Fruit fly (Drosophila melanogaster) whole organism, embryonic: ENCODE results near the gene CG31792.

Source experiments
- Ada2b ChIP-seq: fragments of 200-800 bp; sonication (Bioruptor generic); IDR thresholded peaks from 2 replicates; pipeline ENCODE4 v1.3.6; 2022; ENCODE audit warnings: missing biosample characterization, missing genetic modification characterization
- Adf1 ChIP-seq: fragments of 200-800 bp; sonication (Bioruptor generic); IDR thresholded peaks from 2 replicates; pipeline ENCODE4 v1.3.6; 2022; ENCODE audit warnings: missing biosample characterization, missing genetic modification characterization
- Bdp1 ChIP-seq: fragments of 200-800 bp; sonication (Bioruptor generic); optimal IDR thresholded peaks from 3 replicates; lab custom pipeline; 2016; ENCODE audit warnings: missing biosample characterization, missing genetic modification characterization
- Bgb ChIP-seq: fragments of 200-800 bp; sonication (Bioruptor generic); IDR thresholded peaks from 2 replicates; pipeline ENCODE4 v1.3.6; 2022; ENCODE audit warnings: missing biosample characterization, missing genetic modification characterization; ENCODE audit not compliant: partially characterized antibody
- CG10959 ChIP-seq: fragments of 200-800 bp; sonication (Bioruptor generic); IDR thresholded peaks from 2 replicates; pipeline ENCODE4 v1.3.6; 2022; ENCODE audit warnings: missing biosample characterization, missing genetic modification characterization
- CG11085 ChIP-seq: fragments of 200-800 bp; sonication (Bioruptor generic); IDR thresholded peaks from 2 replicates; pipeline ENCODE4 v1.3.6; 2022; ENCODE audit warnings: missing biosample characterization, missing genetic modification characterization
- CG11456 ChIP-seq: fragments of 200-800 bp; sonication (Bioruptor generic); IDR thresholded peaks from 3 replicates; pipeline ENCODE4 v1.3.6; 2022; ENCODE audit warnings: missing biosample characterization, missing genetic modification characterization
- CG12219 ChIP-seq: fragments of 200-800 bp; sonication (Bioruptor generic); optimal IDR thresholded peaks from 3 replicates; lab custom pipeline; 2018; ENCODE audit warnings: missing biosample characterization, mild to moderate bottlenecking, missing genetic modification characterization
- CG17328 ChIP-seq: fragments of 200-800 bp; sonication (Bioruptor generic); IDR thresholded peaks from 2 replicates; pipeline ENCODE4 v1.3.6; 2022; ENCODE audit warnings: missing biosample characterization, missing genetic modification characterization
- CG1792 ChIP-seq: fragments of 200-800 bp; sonication (Bioruptor generic); optimal IDR thresholded peaks from 2 replicates; lab custom pipeline; 2016; ENCODE audit warnings: missing biosample characterization, missing genetic modification characterization
- CG31365 ChIP-seq: fragments of 200-800 bp; sonication (Bioruptor generic); optimal IDR thresholded peaks from 2 replicates; lab custom pipeline; 2018; ENCODE audit warnings: missing biosample characterization, mild to moderate bottlenecking, missing genetic modification characterization
- CG3847 ChIP-seq: fragments of 200-800 bp; sonication (Bioruptor generic); IDR thresholded peaks from 2 replicates; pipeline ENCODE4 v1.3.6; 2022; ENCODE audit warnings: missing biosample characterization, missing genetic modification characterization
- CG4617 ChIP-seq: fragments of 200-800 bp; sonication (Bioruptor generic); optimal IDR thresholded peaks from 3 replicates; lab custom pipeline; 2016; ENCODE audit warnings: missing biosample characterization, missing genetic modification characterization, borderline replicate concordance
- CG6254 ChIP-seq: fragments of 200-800 bp; sonication (Bioruptor generic); optimal IDR thresholded peaks from 3 replicates; lab custom pipeline; 2017; ENCODE audit warnings: mild to moderate bottlenecking, missing biosample characterization, missing genetic modification reagents, missing genetic modification characterization
- CG6791 ChIP-seq: fragments of 200-800 bp; sonication (Bioruptor generic); IDR thresholded peaks from 3 replicates; pipeline ENCODE4 v1.3.6; 2022; ENCODE audit warnings: missing biosample characterization, missing genetic modification characterization; ENCODE audit not compliant: partially characterized antibody
- CG7963 ChIP-seq: fragments of 200-800 bp; sonication (Bioruptor generic); IDR thresholded peaks from 3 replicates; pipeline ENCODE4 v1.3.6; 2022; ENCODE audit warnings: missing biosample characterization, missing genetic modification characterization; ENCODE audit not compliant: partially characterized antibody
- CG8089 ChIP-seq: fragments of 200-800 bp; sonication (Bioruptor generic); optimal IDR thresholded peaks from 3 replicates; lab custom pipeline; 2016; ENCODE audit warnings: missing biosample characterization, missing genetic modification characterization
- CG9817 ChIP-seq: fragments of 200-800 bp; sonication (Bioruptor generic); optimal IDR thresholded peaks from 2 replicates; lab custom pipeline; 2018; ENCODE audit warnings: missing biosample characterization, mild to moderate bottlenecking, missing genetic modification characterization, moderate library complexity
- Drgx ChIP-seq: fragments of 200-800 bp; sonication (Bioruptor generic); IDR thresholded peaks from 2 replicates; pipeline ENCODE4 v1.3.6; 2022; ENCODE audit warnings: missing biosample characterization, missing genetic modification characterization
- Ets97D ChIP-seq: fragments of 200-800 bp; sonication (Bioruptor generic); optimal IDR thresholded peaks from 3 replicates; lab custom pipeline; 2016; ENCODE audit warnings: missing biosample characterization, missing genetic modification characterization
- H2.0 ChIP-seq: fragments of 200-800 bp; sonication (Bioruptor generic); IDR thresholded peaks from 2 replicates; pipeline ENCODE4 v1.3.6; 2022; ENCODE audit warnings: missing biosample characterization, missing genetic modification characterization
- Hr78 ChIP-seq, 2 experiments: fragments of 200-800 bp in 1 of 2; fragments of >200 bp in 1 of 2; sonication (Bioruptor generic) in 1 of 2; optimal IDR thresholded peaks; 2 replicates each; lab custom pipeline; 2017 to 2019; ENCODE audit warnings: missing biosample characterization in 2 of 2, missing genetic modification characterization in 2 of 2, mild to moderate bottlenecking in 1 of 2, moderate library complexity in 1 of 2
- Mrtf ChIP-seq: fragments of 200-800 bp; sonication (Bioruptor generic); IDR thresholded peaks from 3 replicates; pipeline ENCODE4 v1.3.6; 2022; ENCODE audit warnings: missing biosample characterization, missing genetic modification characterization
- Neu2 ChIP-seq: fragments of 200-800 bp; sonication (Bioruptor generic); optimal IDR thresholded peaks from 3 replicates; lab custom pipeline; 2016; ENCODE audit warnings: missing biosample characterization, missing genetic modification characterization, borderline replicate concordance
- Nf-YB ChIP-seq: fragments of 200-800 bp; sonication (Bioruptor generic); optimal IDR thresholded peaks from 3 replicates; lab custom pipeline; 2019; ENCODE audit warnings: missing biosample characterization, mild to moderate bottlenecking, missing genetic modification characterization, moderate library complexity
- Ptx1 ChIP-seq: fragments of 200-800 bp; sonication (Bioruptor generic); IDR thresholded peaks from 2 replicates; pipeline ENCODE4 v1.3.6; 2022; ENCODE audit warnings: missing biosample characterization, missing genetic modification characterization
- Sry-β ChIP-seq: fragments of 200-800 bp; sonication (Bioruptor generic); optimal IDR thresholded peaks from 2 replicates; lab custom pipeline; 2018; ENCODE audit warnings: missing biosample characterization, mild to moderate bottlenecking, missing genetic modification characterization, moderate library complexity
- ase ChIP-seq: fragments of 200-800 bp; sonication (Bioruptor generic); IDR thresholded peaks from 3 replicates; pipeline ENCODE4 v1.3.6; 2022; ENCODE audit warnings: missing biosample characterization, missing genetic modification characterization
- bbx ChIP-seq: fragments of 200-800 bp; sonication (Bioruptor generic); IDR thresholded peaks from 2 replicates; pipeline ENCODE4 v1.3.6; 2022; ENCODE audit warnings: missing biosample characterization, missing genetic modification characterization; ENCODE audit not compliant: partially characterized antibody
- bsh ChIP-seq, 2 experiments: fragments of 200-800 bp; sonication (Bioruptor generic); optimal IDR thresholded peaks; 2 replicates each; lab custom pipeline; 2017 to 2018; ENCODE audit warnings: mild to moderate bottlenecking in 2 of 2, missing biosample characterization in 2 of 2, missing genetic modification characterization in 2 of 2, moderate library complexity in 1 of 2
- cas ChIP-seq: fragments of 200-800 bp; sonication (Bioruptor generic); IDR thresholded peaks from 2 replicates; pipeline ENCODE4 v1.3.6; 2022; ENCODE audit warnings: missing biosample characterization, missing genetic modification characterization
- caup ChIP-seq: fragments of 200-800 bp; sonication (Bioruptor generic); optimal IDR thresholded peaks from 3 replicates; lab custom pipeline; 2017; ENCODE audit warnings: missing biosample characterization, mild to moderate bottlenecking, missing genetic modification characterization, moderate library complexity; ENCODE audit not compliant: severe bottlenecking
- chn ChIP-seq: fragments of 200-800 bp; sonication (Bioruptor generic); optimal IDR thresholded peaks from 2 replicates; lab custom pipeline; 2016; ENCODE audit warnings: missing biosample characterization, missing genetic modification characterization
- croc ChIP-seq: fragments of 200-800 bp; sonication (Bioruptor generic); conservative IDR thresholded peaks from 3 replicates; pipeline ENCODE4 v1.3.6; 2022; ENCODE audit warnings: missing biosample characterization, missing genetic modification characterization
- crp ChIP-seq, 2 experiments: fragments of 200-800 bp; sonication (Bioruptor generic); optimal IDR thresholded peaks; 2 replicates in 1 of 2; 3 replicates in 1 of 2; lab custom pipeline; 2017; ENCODE audit warnings: missing biosample characterization in 2 of 2, missing genetic modification characterization in 2 of 2, mild to moderate bottlenecking in 1 of 2, moderate library complexity in 1 of 2
- dati ChIP-seq: fragments of 200-800 bp; sonication (Bioruptor generic); IDR thresholded peaks from 2 replicates; pipeline ENCODE4 v1.3.6; 2022; ENCODE audit warnings: missing biosample characterization, missing genetic modification characterization
- en ChIP-seq: fragments of 200-800 bp; sonication (Bioruptor generic); optimal IDR thresholded peaks from 2 replicates; lab custom pipeline; 2016; ENCODE audit warnings: missing biosample characterization, missing genetic modification characterization
- fd3F ChIP-seq: fragments of 200-800 bp; sonication (Bioruptor generic); optimal IDR thresholded peaks from 2 replicates; lab custom pipeline; 2018; ENCODE audit warnings: missing biosample characterization, mild to moderate bottlenecking, missing genetic modification characterization, moderate library complexity
- fu2 ChIP-seq: fragments of 200-800 bp; sonication (Bioruptor generic); optimal IDR thresholded peaks from 2 replicates; lab custom pipeline; 2016; ENCODE audit warnings: missing biosample characterization, missing genetic modification characterization
- gt ChIP-seq: fragments of 200-800 bp; sonication (Bioruptor generic); IDR thresholded peaks from 2 replicates; pipeline ENCODE4 v1.3.6; 2022; ENCODE audit warnings: missing biosample characterization, missing genetic modification characterization
- her ChIP-seq: fragments of 200-800 bp; sonication (Bioruptor generic); optimal IDR thresholded peaks from 2 replicates; lab custom pipeline; 2016; ENCODE audit warnings: missing biosample characterization, missing genetic modification characterization
- jing ChIP-seq: fragments of 200-800 bp; sonication (Bioruptor generic); optimal IDR thresholded peaks from 2 replicates; lab custom pipeline; 2018; ENCODE audit warnings: missing biosample characterization, mild to moderate bottlenecking, missing genetic modification characterization
- kah ChIP-seq: fragments of 200-800 bp; sonication (Bioruptor generic); optimal IDR thresholded peaks from 2 replicates; lab custom pipeline; 2018; ENCODE audit warnings: missing biosample characterization, mild to moderate bottlenecking, missing genetic modification characterization
- lola ChIP-seq, 3 experiments: fragments of >200 bp in 2 of 3; fragments of 200-800 bp in 1 of 3; sonication (Bioruptor generic) in 1 of 3; optimal IDR thresholded peaks; 2 replicates each; lab custom pipeline; 2017 to 2019; ENCODE audit warnings: missing biosample characterization in 3 of 3, missing genetic modification characterization in 3 of 3, mild to moderate bottlenecking in 1 of 3, moderate library complexity in 1 of 3
- onecut ChIP-seq: fragments of 200-800 bp; sonication (Bioruptor generic); IDR thresholded peaks from 2 replicates; pipeline ENCODE4 v1.3.6; 2022; ENCODE audit warnings: missing biosample characterization, missing genetic modification characterization
- pan ChIP-seq, 4 experiments: fragments of >200 bp in 3 of 4; fragments of 200-800 bp in 1 of 4; sonication (Bioruptor generic) in 1 of 4; optimal IDR thresholded peaks in 3 of 4; IDR thresholded peaks in 1 of 4; 2 replicates each; pipeline versions ENCODE4 v1.3.6 to Lab custom; 2017 to 2022; ENCODE audit warnings: missing biosample characterization in 2 of 4, missing genetic modification characterization in 2 of 4, mixed read lengths in 1 of 4
- phol ChIP-seq: fragments of 200-800 bp; sonication (Bioruptor generic); optimal IDR thresholded peaks from 3 replicates; lab custom pipeline; 2018; ENCODE audit warnings: missing biosample characterization, mild to moderate bottlenecking, missing genetic modification characterization, moderate library complexity
- slp2 ChIP-seq: fragments of 200-800 bp; sonication (Bioruptor generic); optimal IDR thresholded peaks from 2 replicates; lab custom pipeline; 2016; ENCODE audit warnings: missing biosample characterization, missing genetic modification characterization
- wek ChIP-seq: fragments of 200-800 bp; sonication (Bioruptor generic); optimal IDR thresholded peaks from 3 replicates; lab custom pipeline; 2018; ENCODE audit warnings: missing biosample characterization, mild to moderate bottlenecking, missing genetic modification characterization, moderate library complexity
- z ChIP-seq: fragments of 200-800 bp; sonication (Bioruptor generic); IDR thresholded peaks from 3 replicates; pipeline ENCODE4 v1.3.6; 2022; ENCODE audit warnings: missing biosample characterization, missing genetic modification characterization

Gene CG31792

DNA sequence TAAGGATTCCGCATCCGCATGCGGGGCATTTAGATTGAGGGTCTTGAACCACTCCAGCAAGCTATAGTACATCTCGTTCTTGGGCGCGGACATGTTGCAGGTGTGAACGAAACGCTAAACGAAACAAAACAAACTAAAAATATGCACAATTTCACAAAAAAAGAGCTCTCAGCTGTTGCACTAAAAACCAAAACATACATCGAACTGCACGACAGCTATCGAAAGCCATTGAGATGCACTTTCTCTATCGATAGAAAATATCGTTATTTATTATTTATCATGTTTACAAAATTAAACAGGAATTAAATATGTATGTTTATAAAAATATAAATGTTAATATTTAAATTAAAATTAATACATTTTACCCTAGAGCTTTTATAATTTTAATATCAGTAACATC is 36.0 kb downstream of the CG31792 start, which contains the start of gene hook (continued):
- TF ChIP-seq Ptx1 (GFP tag; lab: Robert Waterston, UW), result no peak
- TF ChIP-seq Bgb (GFP tag; lab: Robert Waterston, UW), result peak; percentile 76
- no peak for TF ChIP-seq Adf1 (GFP tag; lab: Robert Waterston, UW)
- TF ChIP-seq fu2 (GFP tag; lab: Kevin White, UChicago), result no peak
- TF ChIP-seq Sry-β (GFP tag; lab: Kevin White, UChicago), result no peak
- TF ChIP-seq en (GFP tag; lab: Kevin White, UChicago), result no peak
- TF ChIP-seq ase (GFP tag; lab: Robert Waterston, UW), result no peak
- no peak for TF ChIP-seq CG8089 (GFP tag; lab: Kevin White, UChicago)
- peak; percentile 2 for TF ChIP-seq phol
- TF ChIP-seq gt, result no peak
- no peak for TF ChIP-seq CG11456 (GFP tag; lab: Robert Waterston, UW)
- no peak for TF ChIP-seq Bdp1 (GFP tag; lab: Kevin White, UChicago)
- peak; percentile 22 for TF ChIP-seq CG4617 (GFP tag; lab: Kevin White, UChicago)
- TF ChIP-seq cas, result no peak
- TF ChIP-seq CG11085 (GFP tag; lab: Robert Waterston, UW), result no peak
- TF ChIP-seq bbx (GFP tag; lab: Robert Waterston, UW), result peak; percentile 85
- TF ChIP-seq CG7963 (GFP tag; lab: Robert Waterston, UW), result peak; percentile 45; the same call in 1 of the 3 replicates
- no peak for TF ChIP-seq CG6254 (GFP tag; lab: Kevin White, UChicago)
- TF ChIP-seq lola (GFP tag; optimal IDR thresholded peaks at IDR 0.05; lab: Kevin White, UChicago), result no peak
- TF ChIP-seq jing, result no peak
- TF ChIP-seq CG1792 (GFP tag; lab: Kevin White, UChicago), result no peak
- TF ChIP-seq caup, result no peak
- no peak for TF ChIP-seq Nf-YB
- peak; percentile 84 for TF ChIP-seq CG6791 (GFP tag; lab: Robert Waterston, UW)
- no peak for TF ChIP-seq Ada2b (GFP tag; lab: Robert Waterston, UW)
- no peak for TF ChIP-seq CG17328 (GFP tag; lab: Robert Waterston, UW)
- TF ChIP-seq onecut (GFP tag; lab: Robert Waterston, UW), result no peak
- no peak for TF ChIP-seq CG31365 (tag; lab: Kevin White, UChicago)
- no peak for TF ChIP-seq kah (GFP tag; lab: Kevin White, UChicago)
- no peak for TF ChIP-seq Drgx (GFP tag; lab: Robert Waterston, UW)
- TF ChIP-seq Neu2, result no peak
- TF ChIP-seq croc (GFP tag; lab: Robert Waterston, UW), result no peak
- no peak for TF ChIP-seq her (GFP tag; lab: Kevin White, UChicago)
- TF ChIP-seq pan (optimal IDR thresholded peaks at IDR 0.05; lab: Kevin White, UChicago), result no peak
- TF ChIP-seq pan (GFP tag; optimal IDR thresholded peaks at IDR 0.05 in 1 of 2, IDR thresholded peaks at IDR 0.05 in 1 of 2), result no peak
- TF ChIP-seq H2.0, result no peak
- TF ChIP-seq fd3F (GFP tag; lab: Kevin White, UChicago), result no peak
- no peak for TF ChIP-seq chn (GFP tag; lab: Kevin White, UChicago)
- TF ChIP-seq Mrtf, result no peak
- TF ChIP-seq CG9817 (tag; lab: Kevin White, UChicago), result no peak
- TF ChIP-seq slp2 (GFP tag; lab: Kevin White, UChicago), result no peak
- no peak for TF ChIP-seq Ets97D (GFP tag; lab: Kevin White, UChicago)
- no peak for TF ChIP-seq dati (GFP tag; lab: Robert Waterston, UW)
- TF ChIP-seq crp (GFP tag; optimal IDR thresholded peaks at IDR 0.05; lab: Kevin White, UChicago), result peak in 1 of 2 experiments; percentile 76
- no peak for TF ChIP-seq CG3847
- TF ChIP-seq wek, result no peak
- no peak for TF ChIP-seq Hr78 (GFP tag; optimal IDR thresholded peaks at IDR 0.05; lab: Kevin White, UChicago)
- TF ChIP-seq CG12219 (GFP tag; lab: Kevin White, UChicago), result no peak
- no peak for TF ChIP-seq bsh (GFP tag; optimal IDR thresholded peaks at IDR 0.05; lab: Kevin White, UChicago)
- no peak for TF ChIP-seq z (GFP tag; lab: Robert Waterston, UW)
- TF ChIP-seq CG10959 (GFP tag; lab: Robert Waterston, UW), result no peak
